Fruit fly (Drosophila melanogaster) whole organism, embryonic: Measurements from ENCODE around the gene CG10383.

ENCODE experiments used
- Abd-B ChIP-seq: fragments of 200-800 bp; sonication (Bioruptor generic); optimal IDR thresholded peaks from 2 replicates; lab custom pipeline; 2018; ENCODE audit warnings: missing biosample characterization, mild to moderate bottlenecking, missing genetic modification characterization, moderate library complexity
- Antp ChIP-seq: fragments of 200-800 bp; sonication (Bioruptor generic); optimal IDR thresholded peaks from 3 replicates; lab custom pipeline; 2016; ENCODE audit warnings: missing biosample characterization, missing genetic modification characterization
- CG1024 ChIP-seq: fragments of 200-800 bp; sonication (Bioruptor generic); IDR thresholded peaks from 2 replicates; pipeline ENCODE4 v1.3.6; 2022; ENCODE audit warnings: missing biosample characterization, missing genetic modification characterization
- CG10321 ChIP-seq: fragments of 200-800 bp; sonication (Bioruptor generic); IDR thresholded peaks from 2 replicates; pipeline ENCODE4 v1.3.6; 2022; ENCODE audit warnings: missing biosample characterization, missing genetic modification characterization
- CG12299 ChIP-seq: fragments of 200-800 bp; sonication (Bioruptor generic); optimal IDR thresholded peaks from 2 replicates; lab custom pipeline; 2018; ENCODE audit warnings: missing biosample characterization, mild to moderate bottlenecking, missing genetic modification characterization
- CG12744 ChIP-seq: fragments of 200-800 bp; sonication (Bioruptor generic); optimal IDR thresholded peaks from 2 replicates; lab custom pipeline; 2016; ENCODE audit warnings: missing biosample characterization, missing genetic modification characterization
- CG14860 ChIP-seq: fragments of 200-800 bp; sonication (Bioruptor generic); IDR thresholded peaks from 3 replicates; pipeline ENCODE4 v1.3.6; 2022; ENCODE audit warnings: missing biosample characterization, missing genetic modification characterization; ENCODE audit not compliant: partially characterized antibody
- CG15601 ChIP-seq: fragments of 200-800 bp; sonication (Bioruptor generic); optimal IDR thresholded peaks from 3 replicates; lab custom pipeline; 2019; ENCODE audit warnings: missing biosample characterization, mild to moderate bottlenecking, missing genetic modification characterization, moderate library complexity
- CG1603 ChIP-seq: fragments of 200-800 bp; sonication (Bioruptor generic); optimal IDR thresholded peaks from 2 replicates; lab custom pipeline; 2019; ENCODE audit warnings: missing biosample characterization, mild to moderate bottlenecking, missing genetic modification characterization, moderate library complexity
- CG17612 ChIP-seq: fragments of 200-800 bp; sonication (Bioruptor generic); IDR thresholded peaks from 2 replicates; pipeline ENCODE4 v1.3.6; 2022; ENCODE audit warnings: missing biosample characterization, missing genetic modification characterization
- CG17829 ChIP-seq: fragments of 200-800 bp; optimal IDR thresholded peaks from 2 replicates; lab custom pipeline; 2019; ENCODE audit warnings: missing biosample characterization, mild to moderate bottlenecking, missing genetic modification characterization, moderate library complexity
- CG18262 ChIP-seq: fragments of 200-800 bp; optimal IDR thresholded peaks from 3 replicates; lab custom pipeline; 2019; ENCODE audit warnings: missing biosample characterization, mild to moderate bottlenecking, missing genetic modification characterization, moderate library complexity
- CG2202 ChIP-seq: fragments of 200-800 bp; sonication (Bioruptor generic); optimal IDR thresholded peaks from 2 replicates; lab custom pipeline; 2018; ENCODE audit warnings: missing biosample characterization, mild to moderate bottlenecking, missing genetic modification characterization
- CG2678 ChIP-seq: fragments of 200-800 bp; sonication (Bioruptor generic); optimal IDR thresholded peaks from 3 replicates; lab custom pipeline; 2019; ENCODE audit warnings: missing biosample characterization, mild to moderate bottlenecking, missing genetic modification characterization, moderate library complexity
- CG2712 ChIP-seq: fragments of 200-800 bp; optimal IDR thresholded peaks from 3 replicates; lab custom pipeline; 2019; ENCODE audit warnings: missing biosample characterization, mild to moderate bottlenecking, missing genetic modification characterization, moderate library complexity
- CG30403 ChIP-seq: fragments of 200-800 bp; sonication (Bioruptor generic); optimal IDR thresholded peaks from 3 replicates; lab custom pipeline; 2016; ENCODE audit warnings: missing biosample characterization, missing genetic modification characterization
- CG4360 ChIP-seq: fragments of 200-800 bp; sonication (Bioruptor generic); IDR thresholded peaks from 2 replicates; pipeline ENCODE4 v1.3.6; 2022; ENCODE audit warnings: missing biosample characterization, missing genetic modification characterization
- CG43689 ChIP-seq: fragments of 200-800 bp; sonication (Bioruptor generic); IDR thresholded peaks from 2 replicates; pipeline ENCODE4 v1.3.6; 2022; ENCODE audit warnings: missing biosample characterization, missing genetic modification characterization
- CG4820 ChIP-seq: fragments of 200-800 bp; sonication (Bioruptor generic); optimal IDR thresholded peaks from 3 replicates; lab custom pipeline; 2016; ENCODE audit warnings: missing biosample characterization, missing genetic modification characterization
- CG8359 ChIP-seq: fragments of 200-800 bp; sonication (Bioruptor generic); optimal IDR thresholded peaks from 2 replicates; lab custom pipeline; 2017; ENCODE audit warnings: missing biosample characterization, mild to moderate bottlenecking, missing genetic modification characterization, borderline replicate concordance
- Ets65A ChIP-seq: fragments of 200-800 bp; sonication (Bioruptor generic); peaks from one replicate; lab custom pipeline; 2016; ENCODE audit warnings: missing biosample characterization, missing genetic modification characterization
- Hey ChIP-seq: fragments of 200-800 bp; sonication (Bioruptor generic); optimal IDR thresholded peaks from 3 replicates; lab custom pipeline; 2018; ENCODE audit warnings: missing biosample characterization, mild to moderate bottlenecking, missing genetic modification characterization
- Mad ChIP-seq: fragments of 200-800 bp; sonication (Bioruptor generic); optimal IDR thresholded peaks from 2 replicates; lab custom pipeline; 2016; ENCODE audit warnings: missing biosample characterization, missing genetic modification characterization
- Mrtf ChIP-seq: fragments of 200-800 bp; sonication (Bioruptor generic); IDR thresholded peaks from 3 replicates; pipeline ENCODE4 v1.3.6; 2022; ENCODE audit warnings: missing biosample characterization, missing genetic modification characterization
- Opbp ChIP-seq: fragments of 200-800 bp; sonication (Bioruptor generic); IDR thresholded peaks from 3 replicates; pipeline ENCODE4 v1.3.6; 2022; ENCODE audit warnings: missing biosample characterization, missing genetic modification characterization; ENCODE audit not compliant: partially characterized antibody
- Rfx ChIP-seq: fragments of 200-800 bp; sonication (Bioruptor generic); IDR thresholded peaks from 2 replicates; pipeline ENCODE4 v1.3.6; 2022; ENCODE audit warnings: missing biosample characterization, missing genetic modification characterization
- Six4 ChIP-seq: fragments of 200-800 bp; sonication (Bioruptor generic); optimal IDR thresholded peaks from 2 replicates; lab custom pipeline; 2016; ENCODE audit warnings: missing biosample characterization, missing genetic modification characterization
- YL-1 ChIP-seq: fragments of 200-800 bp; sonication (Bioruptor generic); optimal IDR thresholded peaks from 3 replicates; lab custom pipeline; 2017; ENCODE audit warnings: missing biosample characterization, mild to moderate bottlenecking, missing genetic modification characterization
- bab2 ChIP-seq: fragments of 200-800 bp; sonication (Bioruptor generic); optimal IDR thresholded peaks from 2 replicates; lab custom pipeline; 2016; ENCODE audit warnings: missing biosample characterization, missing genetic modification characterization
- crc ChIP-seq: fragments of 200-800 bp; sonication (Bioruptor generic); optimal IDR thresholded peaks from 2 replicates; lab custom pipeline; 2016; ENCODE audit warnings: missing biosample characterization, missing genetic modification characterization
- crp ChIP-seq, 2 experiments: fragments of 200-800 bp; sonication (Bioruptor generic); optimal IDR thresholded peaks; 2 replicates in 1 of 2; 3 replicates in 1 of 2; lab custom pipeline; 2017; ENCODE audit warnings: missing biosample characterization in 2 of 2, missing genetic modification characterization in 2 of 2, mild to moderate bottlenecking in 1 of 2, moderate library complexity in 1 of 2
- cwo ChIP-seq: fragments of 200-800 bp; sonication (Bioruptor generic); optimal IDR thresholded peaks from 3 replicates; lab custom pipeline; 2017; ENCODE audit warnings: missing biosample characterization, missing genetic modification characterization, mild to moderate bottlenecking, moderate library complexity, missing genetic modification reagents
- insv ChIP-seq, 2 experiments: fragments of 200-800 bp; sonication (Bioruptor generic); optimal IDR thresholded peaks; 3 replicates each; lab custom pipeline; 2016 to 2018; ENCODE audit warnings: missing biosample characterization in 2 of 2, missing genetic modification characterization in 2 of 2
- lbe ChIP-seq: fragments of 200-800 bp; sonication (Bioruptor generic); optimal IDR thresholded peaks from 2 replicates; lab custom pipeline; 2016; ENCODE audit warnings: missing biosample characterization, mild to moderate bottlenecking, missing genetic modification characterization
- lov ChIP-seq, 2 experiments: fragments of 200-800 bp in 1 of 2; fragments of >200 bp in 1 of 2; sonication (Bioruptor generic) in 1 of 2; IDR thresholded peaks in 1 of 2; optimal IDR thresholded peaks in 1 of 2; 2 replicates in 1 of 2; 3 replicates in 1 of 2; pipeline versions ENCODE4 v1.3.6 to Lab custom; 2017 to 2022; ENCODE audit warnings: missing biosample characterization in 1 of 2, missing genetic modification characterization in 1 of 2
- mam ChIP-seq: fragments of 200-800 bp; sonication (Bioruptor generic); optimal IDR thresholded peaks from 3 replicates; lab custom pipeline; 2016; ENCODE audit warnings: missing biosample characterization, missing genetic modification characterization
- pita ChIP-seq: fragments of 200-800 bp; sonication (Bioruptor generic); optimal IDR thresholded peaks from 2 replicates; lab custom pipeline; 2017; ENCODE audit warnings: missing biosample characterization, mild to moderate bottlenecking, missing genetic modification characterization
- psq ChIP-seq: fragments of 200-800 bp; sonication (Bioruptor generic); optimal IDR thresholded peaks from 2 replicates; lab custom pipeline; 2017; ENCODE audit warnings: missing biosample characterization, missing genetic modification characterization
- run ChIP-seq: fragments of 200-800 bp; sonication (Bioruptor generic); optimal IDR thresholded peaks from 3 replicates; lab custom pipeline; 2018; ENCODE audit warnings: missing biosample characterization, mild to moderate bottlenecking, missing genetic modification characterization
- seq ChIP-seq: fragments of 200-800 bp; sonication (Bioruptor generic); IDR thresholded peaks from 2 replicates; pipeline ENCODE4 v1.3.6; 2022; ENCODE audit warnings: missing biosample characterization, missing genetic modification characterization
- slbo ChIP-seq: fragments of 200-800 bp; sonication (Bioruptor generic); IDR thresholded peaks from 2 replicates; pipeline ENCODE4 v1.3.6; 2022; ENCODE audit warnings: missing biosample characterization, missing genetic modification characterization
- slp2 ChIP-seq: fragments of 200-800 bp; sonication (Bioruptor generic); optimal IDR thresholded peaks from 2 replicates; lab custom pipeline; 2016; ENCODE audit warnings: missing biosample characterization, missing genetic modification characterization
- sna ChIP-seq: fragments of 200-800 bp; sonication (Bioruptor generic); IDR thresholded peaks from 2 replicates; pipeline ENCODE4 v1.3.6; 2022; ENCODE audit warnings: missing biosample characterization, missing genetic modification characterization; ENCODE audit not compliant: partially characterized antibody
- sug ChIP-seq: fragments of 200-800 bp; optimal IDR thresholded peaks from 2 replicates; lab custom pipeline; 2019; ENCODE audit warnings: missing biosample characterization, mild to moderate bottlenecking, missing genetic modification characterization, moderate library complexity
- trem ChIP-seq: fragments of 200-800 bp; optimal IDR thresholded peaks from 3 replicates; lab custom pipeline; 2019; ENCODE audit warnings: missing biosample characterization, mild to moderate bottlenecking, missing genetic modification characterization, moderate library complexity
- unpg ChIP-seq: fragments of 200-800 bp; sonication (Bioruptor generic); optimal IDR thresholded peaks from 3 replicates; lab custom pipeline; 2018; ENCODE audit warnings: missing biosample characterization, mild to moderate bottlenecking, missing genetic modification characterization, moderate library complexity
- usp ChIP-seq: fragments of >200 bp; optimal IDR thresholded peaks from 2 replicates; lab custom pipeline; 2017; ENCODE audit warnings: missing biosample characterization, missing genetic modification characterization
- zfh2 ChIP-seq: fragments of 200-800 bp; sonication (Bioruptor generic); optimal IDR thresholded peaks from 2 replicates; lab custom pipeline; 2016; ENCODE audit warnings: missing biosample characterization, missing genetic modification characterization

CG10383 gene

dm6 chr2L:18702721-18703488 lies 7.5 kb upstream of the CG10383 start, which contains the start of the genes CG10376 and CG10343 (continued):
- TF ChIP-seq sug (peak; percentile 95), lbe (GFP tag; lab: Kevin White, UChicago) (peak; percentile 16), Six4 (GFP tag; lab: Kevin White, UChicago) (peak; percentile 74), slbo (GFP tag; lab: Robert Waterston, UW) (peak; percentile 93), usp (GFP tag; lab: Kevin White, UChicago) (no peak), zfh2 (GFP tag; lab: Kevin White, UChicago) (peak; percentile 66), crc (GFP tag; lab: Kevin White, UChicago) (no peak), CG4820 (GFP tag; lab: Kevin White, UChicago) (peak; percentile 81), CG1024 (GFP tag; lab: Robert Waterston, UW) (peak; percentile 83), seq (peak; percentile 22; the same call in 1 of the 2 replicates), CG15601 (tag; lab: Kevin White, UChicago) (peak; percentile 91), CG1603 (tag; lab: Kevin White, UChicago) (peak; percentile 31), CG18262 (tag; lab: Kevin White, UChicago) (peak; percentile 93), CG14860 (GFP tag; lab: Robert Waterston, UW) (peak; percentile 58; the same call in 2 of the 3 replicates), CG2202 (tag; lab: Kevin White, UChicago) (peak; percentile 66), Mrtf (GFP tag; lab: Robert Waterston, UW) (peak; percentile 81), psq (GFP tag; lab: Kevin White, UChicago) (peak; percentile 86), CG12744 (GFP tag; lab: Kevin White, UChicago) (no peak), Mad (peak; percentile 72), Ets65A (GFP tag; lab: Kevin White, UChicago) (peak; percentile 98), YL-1 (peak; percentile 54), Opbp (GFP tag; lab: Robert Waterston, UW) (peak; percentile 72; the same call in 2 of the 3 replicates), Antp (GFP tag; lab: Kevin White, UChicago) (peak; percentile 52), crp (GFP tag; optimal IDR thresholded peaks at IDR 0.05; lab: Kevin White, UChicago) (peak; percentile 83 to 96), CG17829 (tag; lab: Kevin White, UChicago) (peak; percentile 95), sna (0 out of 2 replicates have a peak, but pooled peaks have one; percentile 32), CG17612 (GFP tag; lab: Robert Waterston, UW) (0 out of 2 replicates have a peak, but pooled peaks have one; percentile 38), CG12299 (tag; lab: Kevin White, UChicago) (peak; percentile 87), CG43689 (GFP tag; lab: Robert Waterston, UW) (peak; percentile 54; the same call in 1 of the 2 replicates), Abd-B (GFP tag; lab: Kevin White, UChicago) (peak; percentile 98), lov (optimal IDR thresholded peaks at IDR 0.05; lab: Kevin White, UChicago) (no peak), lov (GFP tag; IDR thresholded peaks at IDR 0.05; lab: Robert Waterston, UW) (no peak), cwo (GFP tag; lab: Kevin White, UChicago) (peak; percentile 28), slp2 (GFP tag; lab: Kevin White, UChicago) (peak; percentile 39), CG30403 (GFP tag; lab: Kevin White, UChicago) (peak; percentile 94), unpg (GFP tag; lab: Kevin White, UChicago) (peak; percentile 90), CG2712 (tag; lab: Kevin White, UChicago) (peak; percentile 95), Hey (tag; lab: Kevin White, UChicago) (peak; percentile 18), pita (GFP tag; lab: Kevin White, UChicago) (no peak), trem (peak; percentile 93), CG10321 (no peak), Rfx (GFP tag; lab: Robert Waterston, UW) (peak; percentile 88), insv (GFP tag; optimal IDR thresholded peaks at IDR 0.05; lab: Kevin White, UChicago) (peak in 1 of 2 experiments; percentile 60), mam (GFP tag; lab: Kevin White, UChicago) (peak; percentile 69), run (tag; lab: Kevin White, UChicago) (peak; percentile 66), CG2678 (tag; lab: Kevin White, UChicago) (peak; percentile 94), bab2 (GFP tag; lab: Kevin White, UChicago) (peak; percentile 46), CG4360 (GFP tag; lab: Robert Waterston, UW) (no peak), CG8359 (GFP tag; lab: Kevin White, UChicago) (peak; percentile 42)
